Worm (Caenorhabditis elegans) whole organism, young adult: ENCODE data around the gene dpff-1.

Experiments
- B0261.1 ChIP-seq: sonication (generic microtip); optimal IDR thresholded peaks from 2 replicates; lab custom pipeline; 2016; ENCODE audit warnings: mild to moderate bottlenecking, missing genetic modification characterization, moderate library complexity, missing compliant biosample characterization
- F33H1.4 ChIP-seq: fragments of 200-800 bp; sonication (Bioruptor generic); IDR thresholded peaks from 2 replicates; pipeline ENCODE4 v1.3.6; 2022; ENCODE audit warnings: missing genetic modification reagents, missing genetic modification characterization, missing compliant biosample characterization
- athp-1 ChIP-seq: sonication (generic microtip); optimal IDR thresholded peaks from 2 replicates; lab custom pipeline; 2017; ENCODE audit warnings: mild to moderate bottlenecking, missing genetic modification characterization, missing compliant biosample characterization
- attf-3 ChIP-seq: fragments of 200-800 bp; sonication (Bioruptor generic); conservative IDR thresholded peaks from 2 replicates; pipeline ENCODE4 v1.3.6; 2022; ENCODE audit warnings: missing genetic modification reagents, missing genetic modification characterization, missing compliant biosample characterization
- attf-5 ChIP-seq: fragments of 200-800 bp; sonication (Bioruptor generic); optimal IDR thresholded peaks from 2 replicates; lab custom pipeline; 2018; ENCODE audit warnings: mild to moderate bottlenecking, missing genetic modification characterization, missing compliant biosample characterization
- ceh-27 ChIP-seq: fragments of 200-800 bp; sonication (Bioruptor generic); optimal IDR thresholded peaks from 2 replicates; lab custom pipeline; 2018; ENCODE audit warnings: mild to moderate bottlenecking, missing genetic modification characterization, moderate library complexity, missing compliant biosample characterization
- ceh-79 ChIP-seq: sonication (generic microtip); optimal IDR thresholded peaks from 2 replicates; lab custom pipeline; 2017; ENCODE audit warnings: mild to moderate bottlenecking, missing genetic modification characterization, missing compliant biosample characterization
- egrh-3 ChIP-seq: fragments of 200-800 bp; sonication (Bioruptor generic); IDR thresholded peaks from 2 replicates; pipeline ENCODE4 v1.3.6; 2022; ENCODE audit warnings: missing genetic modification reagents, missing genetic modification characterization, missing compliant biosample characterization
- hlh-12 ChIP-seq: sonication (generic microtip); optimal IDR thresholded peaks from 2 replicates; lab custom pipeline; 2016; ENCODE audit warnings: missing genetic modification characterization, missing compliant biosample characterization
- lag-1 ChIP-seq: fragments of 200-800 bp; sonication (Bioruptor generic); IDR thresholded peaks from 2 replicates; pipeline ENCODE4 v1.3.6; 2022; ENCODE audit warnings: missing genetic modification reagents, missing genetic modification characterization, missing compliant biosample characterization
- let-607 ChIP-seq, 2 experiments: fragments of 200-800 bp in 1 of 2; sonication (Bioruptor generic) in 1 of 2; sonication (generic microtip) in 1 of 2; optimal IDR thresholded peaks; 2 replicates each; lab custom pipeline; 2016 to 2018; ENCODE audit warnings: mild to moderate bottlenecking in 2 of 2, missing compliant biosample characterization in 2 of 2, missing genetic modification characterization in 2 of 2, moderate library complexity in 2 of 2, missing genotype in 1 of 2
- lin-26 ChIP-seq: fragments of 200-800 bp; sonication (Bioruptor generic); IDR thresholded peaks from 2 replicates; pipeline ENCODE4 v1.3.6; 2022; ENCODE audit warnings: missing genetic modification reagents, missing genetic modification characterization, missing compliant biosample characterization
- lin-40 ChIP-seq: sonication (generic microtip); optimal IDR thresholded peaks from 2 replicates; lab custom pipeline; 2016; ENCODE audit warnings: missing genetic modification characterization, mild to moderate bottlenecking, missing compliant biosample characterization, missing genotype, missing genetic modification reagents
- lsy-27 ChIP-seq: sonication (generic microtip); optimal IDR thresholded peaks from 2 replicates; lab custom pipeline; 2017; ENCODE audit warnings: missing genetic modification characterization, mild to moderate bottlenecking, missing compliant biosample characterization, antibody characterized with exemption, missing genotype, borderline replicate concordance; ENCODE audit not compliant: insufficient read depth
- madf-10 ChIP-seq: sonication (generic microtip); optimal IDR thresholded peaks from 2 replicates; lab custom pipeline; 2016; ENCODE audit warnings: mild to moderate bottlenecking, missing genetic modification characterization, missing compliant biosample characterization
- madf-6 ChIP-seq: fragments of 200-800 bp; sonication (Bioruptor generic); IDR thresholded peaks from 2 replicates; pipeline ENCODE4 v1.3.6; 2022; ENCODE audit warnings: missing genetic modification reagents, missing genetic modification characterization, missing compliant biosample characterization
- mes-4 ChIP-seq: sonication (generic microtip); optimal IDR thresholded peaks from 2 replicates; lab custom pipeline; 2016; ENCODE audit warnings: missing genotype, missing genetic modification characterization, missing compliant biosample characterization
- nfyb-1 ChIP-seq: fragments of 200-800 bp; sonication (Bioruptor generic); IDR thresholded peaks from 2 replicates; pipeline ENCODE4 v1.3.6; 2022; ENCODE audit warnings: missing genetic modification reagents, missing genetic modification characterization, missing compliant biosample characterization
- nhr-80 ChIP-seq: sonication (generic microtip); optimal IDR thresholded peaks from 2 replicates; lab custom pipeline; 2016; ENCODE audit warnings: missing genetic modification characterization, missing compliant biosample characterization
- pha-4 ChIP-seq: fragments of 150-350 bp; sonication (generic microtip); optimal IDR thresholded peaks from 2 replicates; lab custom pipeline; 2014; ENCODE audit warnings: missing biosample characterization, missing genetic modification reagents, missing genetic modification characterization
- snpc-3.4 ChIP-seq: sonication (generic microtip); optimal IDR thresholded peaks from 2 replicates; lab custom pipeline; 2017; ENCODE audit warnings: missing genetic modification characterization, mild to moderate bottlenecking, missing compliant biosample characterization, antibody characterized with exemption, moderate library complexity, missing genotype, missing genetic modification reagents
- tbp1 ChIP-seq: fragments of 200-800 bp; sonication (Bioruptor generic); optimal IDR thresholded peaks from 2 replicates; lab custom pipeline; 2018; ENCODE audit warnings: mild to moderate bottlenecking, missing genetic modification characterization, missing compliant biosample characterization
- tlf-1 ChIP-seq: fragments of 200-800 bp; sonication (Bioruptor generic); optimal IDR thresholded peaks from 2 replicates; lab custom pipeline; 2018; ENCODE audit warnings: mild to moderate bottlenecking, missing genetic modification characterization, missing compliant biosample characterization
- ztf-18 ChIP-seq: sonication (generic microtip); optimal IDR thresholded peaks from 2 replicates; lab custom pipeline; 2016; ENCODE audit warnings: missing genotype, mild to moderate bottlenecking, missing genetic modification characterization, missing compliant biosample characterization

Gene dpff-1

ce11 chrIII:5855637-5856179 lies 50.4 kb downstream of the dpff-1 start, which contains the start of the genes cct-6 and alh-9 (continued):
- TF ChIP-seq ceh-79 (no peak), nfyb-1 (GFP tag; lab: Robert Waterston, UW) (peak; percentile 20; the same call in 1 of the 2 replicates), lsy-27 (tag; lab: Kevin White, UChicago) (no peak), nhr-80 (tag; lab: Kevin White, UChicago) (peak; percentile 11), tbp1 (GFP tag; lab: Kevin White, UChicago) (peak; percentile 44), lin-40 (tag; lab: Kevin White, UChicago) (peak; percentile 31), F33H1.4 (GFP tag; lab: Robert Waterston, UW) (peak; percentile 93), lag-1 (GFP tag; lab: Robert Waterston, UW) (no peak), ztf-18 (no peak), lin-26 (no peak), attf-5 (GFP tag; lab: Kevin White, UChicago) (peak; percentile 64), snpc-3.4 (tag; lab: Kevin White, UChicago) (peak; percentile 62), B0261.1 (no peak), madf-6 (GFP tag; lab: Robert Waterston, UW) (peak; percentile 62; the same call in 1 of the 2 replicates), egrh-3 (GFP tag; lab: Robert Waterston, UW) (no peak), mes-4 (no peak), ceh-27 (GFP tag; lab: Kevin White, UChicago) (peak; percentile 35), attf-3 (no peak), athp-1 (no peak), hlh-12 (no peak), madf-10 (tag; lab: Kevin White, UChicago) (peak; percentile 2), pha-4 (tag; lab: Kevin White, UChicago) (peak; percentile 94), let-607 (tag; optimal IDR thresholded peaks at IDR 0.05; lab: Kevin White, UChicago) (no peak), tlf-1 (GFP tag; lab: Kevin White, UChicago) (no peak)
